Fruit fly (Drosophila melanogaster): ENCODE results near the gene Smyd5.

The Smyd5 gene

DNA sequence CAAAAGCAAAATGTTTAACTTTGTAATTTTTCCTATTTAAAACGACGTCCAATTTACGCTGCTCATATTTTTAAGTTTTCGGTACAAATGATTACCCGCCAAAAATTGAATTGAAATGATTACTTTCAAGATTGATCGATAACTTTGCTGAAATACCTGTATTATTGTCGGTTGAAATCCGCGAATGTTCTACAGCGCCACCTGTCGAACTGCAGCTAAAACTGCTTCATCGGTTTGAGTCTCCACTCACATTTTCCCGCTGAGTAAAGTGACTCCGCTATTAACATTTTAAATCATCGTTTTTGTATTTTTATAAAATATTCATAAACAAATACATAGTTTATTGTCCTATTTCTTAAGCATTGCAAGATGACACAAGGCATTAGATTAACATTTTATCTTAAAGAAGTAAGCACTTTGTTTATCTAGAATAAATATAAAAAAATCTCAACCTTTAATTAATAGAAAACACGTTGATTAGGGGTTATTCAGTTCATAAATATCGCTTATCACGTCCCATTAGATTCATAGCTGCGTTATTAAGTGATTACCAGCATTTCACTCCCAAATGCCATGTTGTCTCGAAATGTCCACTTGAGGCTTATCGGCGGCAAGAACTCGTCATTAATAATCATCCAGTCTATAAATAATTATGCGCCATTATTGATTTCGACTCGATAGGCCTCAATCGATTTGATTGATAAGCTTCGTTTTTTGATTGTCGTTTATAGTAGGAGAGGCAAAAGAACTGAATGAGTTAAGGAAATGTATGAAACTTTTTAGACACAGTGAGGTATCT lies 38.8 kb downstream of the Smyd5 start (continued):
- TF ChIP-seq Hmx (GFP tag; optimal IDR thresholded peaks at IDR 0.05) (no peak), tna (GFP tag; IDR thresholded peaks at IDR 0.05; ENCODE audit: partially characterized antibody) (peak; percentile 64), D19B (GFP tag; optimal IDR thresholded peaks at IDR 0.05) (no peak), bab2 (GFP tag; optimal IDR thresholded peaks at IDR 0.05) (no peak), rib (GFP tag; IDR thresholded peaks at IDR 0.05) (peak; percentile 97), CG15696 (tag; optimal IDR thresholded peaks at IDR 0.05) (no peak), nerfin-1 (tag; optimal IDR thresholded peaks at IDR 0.05) (no peak), nerfin-2 (GFP tag; IDR thresholded peaks at IDR 0.05; ENCODE audit: partially characterized antibody) (no peak), NC2α (GFP tag; optimal IDR thresholded peaks at IDR 0.05) (no peak), dmrt99B (tag; optimal IDR thresholded peaks at IDR 0.05) (no peak), CG8924 (tag; optimal IDR thresholded peaks at IDR 0.05) (no peak), BtbVII (GFP tag; optimal IDR thresholded peaks at IDR 0.05) (peak; percentile 13), CG7786 (GFP tag; optimal IDR thresholded peaks at IDR 0.05) (no peak), CG1233 (GFP tag; optimal IDR thresholded peaks at IDR 0.05) (no peak), CG3726 (GFP tag; IDR thresholded peaks at IDR 0.05) (no peak), tgo (GFP tag; IDR thresholded peaks at IDR 0.05) (no peak), jumu (GFP tag; optimal IDR thresholded peaks at IDR 0.05) (no peak), CG2678 (tag; optimal IDR thresholded peaks at IDR 0.05) (peak; percentile 51), ato (GFP tag; IDR thresholded peaks at IDR 0.05; ENCODE audit: partially characterized antibody) (peak; percentile 26; the same call in 1 of the 2 replicates), pan (optimal IDR thresholded peaks at IDR 0.05) (no peak), pan (GFP tag; optimal IDR thresholded peaks at IDR 0.05 in 1 of 2, IDR thresholded peaks at IDR 0.05 in 1 of 2) (no peak), Optix (GFP tag; IDR thresholded peaks at IDR 0.05) (no peak), Bgb (GFP tag; IDR thresholded peaks at IDR 0.05; ENCODE audit: partially characterized antibody) (peak; percentile 62), ERR (GFP tag; optimal IDR thresholded peaks at IDR 0.05) (no peak), Ets97D (GFP tag; optimal IDR thresholded peaks at IDR 0.05) (peak; percentile 59), CG2129 (GFP tag; IDR thresholded peaks at IDR 0.05; ENCODE audit: partially characterized antibody) (no peak), CG42726 (GFP tag; IDR thresholded peaks at IDR 0.05; ENCODE audit: partially characterized antibody) (peak; percentile 44), lilli (GFP tag; optimal IDR thresholded peaks at IDR 0.05) (no peak), CG31388 (GFP tag; optimal IDR thresholded peaks at IDR 0.05) (no peak), mirr (GFP tag; optimal IDR thresholded peaks at IDR 0.05) (peak; percentile 8), CG17186 (GFP tag; optimal IDR thresholded peaks at IDR 0.05) (no peak), Atf6 (GFP tag; IDR thresholded peaks at IDR 0.05) (no peak), MESR4 (GFP tag; optimal IDR thresholded peaks at IDR 0.05) (no peak), CG14860 (GFP tag; IDR thresholded peaks at IDR 0.05; ENCODE audit: partially characterized antibody) (0 out of 3 replicates have a peak, but pooled peaks have one; percentile 8), CG34376 (GFP tag; optimal IDR thresholded peaks at IDR 0.05) (peak; percentile 37), CG17612 (GFP tag; IDR thresholded peaks at IDR 0.05) (no peak), CG14667 (GFP tag; IDR thresholded peaks at IDR 0.05) (no peak), CG10209 (GFP tag; optimal IDR thresholded peaks at IDR 0.05) (no peak), CG5245 (GFP tag; optimal IDR thresholded peaks at IDR 0.05) (no peak), Ada2b (GFP tag; IDR thresholded peaks at IDR 0.05) (no peak), vnd (GFP tag; IDR thresholded peaks at IDR 0.05; ENCODE audit: partially characterized antibody) (0 out of 3 replicates have a peak, but pooled peaks have one; percentile 41), Abd-B (GFP tag; optimal IDR thresholded peaks at IDR 0.05) (no peak), Fer1 (GFP tag; optimal IDR thresholded peaks at IDR 0.05) (no peak), br (optimal IDR thresholded peaks at IDR 0.05) (no peak), aop (GFP tag; IDR thresholded peaks at IDR 0.05) (no peak), Eip74EF (GFP tag; optimal IDR thresholded peaks at IDR 0.05) (no peak), Gug (GFP tag; IDR thresholded peaks at IDR 0.05) (no peak), gfzf (GFP tag; optimal IDR thresholded peaks at IDR 0.05) (peak; percentile 38), toy (GFP tag; IDR thresholded peaks at IDR 0.05) (no peak)
